Fruit fly (Drosophila melanogaster) whole organism, prepupa: Measurements from ENCODE around the gene SmydA-8.

Source experiments
- Blimp-1 ChIP-seq: fragments of 200-800 bp; sonication (Bioruptor generic); optimal IDR thresholded peaks from 3 replicates; lab custom pipeline; 2017; ENCODE audit warnings: missing biosample characterization, missing genetic modification characterization, mild to moderate bottlenecking, moderate library complexity, missing genetic modification reagents
- CG10631 ChIP-seq: fragments of 200-800 bp; sonication (Bioruptor generic); optimal IDR thresholded peaks from 2 replicates; lab custom pipeline; 2016; ENCODE audit warnings: missing biosample characterization, missing genetic modification characterization
- CG10669 ChIP-seq: fragments of 200-800 bp; sonication (Bioruptor generic); optimal IDR thresholded peaks from 3 replicates; lab custom pipeline; 2018; ENCODE audit warnings: missing biosample characterization, mild to moderate bottlenecking, missing genetic modification characterization, moderate library complexity
- CG11294 ChIP-seq: fragments of 200-800 bp; sonication (Bioruptor generic); IDR thresholded peaks from 2 replicates; pipeline ENCODE4 v1.3.6; 2022; ENCODE audit warnings: missing biosample characterization, missing genetic modification characterization
- CG11902 ChIP-seq: fragments of 200-800 bp; sonication (Bioruptor generic); optimal IDR thresholded peaks from 3 replicates; lab custom pipeline; 2016; ENCODE audit warnings: missing biosample characterization, missing genetic modification characterization
- CG15336 ChIP-seq: fragments of 200-800 bp; sonication (Bioruptor generic); IDR thresholded peaks from 2 replicates; pipeline ENCODE4 v1.3.6; 2022; ENCODE audit warnings: missing biosample characterization, missing genetic modification characterization
- CG16779 ChIP-seq: fragments of 200-800 bp; sonication (Bioruptor generic); optimal IDR thresholded peaks from 3 replicates; lab custom pipeline; 2017; ENCODE audit warnings: missing biosample characterization, mild to moderate bottlenecking, missing genetic modification characterization
- CG3032 ChIP-seq: fragments of 200-800 bp; optimal IDR thresholded peaks from 2 replicates; lab custom pipeline; 2019; ENCODE audit warnings: missing biosample characterization, mild to moderate bottlenecking, missing genetic modification characterization, moderate library complexity
- CG31627 ChIP-seq: fragments of 200-800 bp; sonication (Bioruptor generic); optimal IDR thresholded peaks from 3 replicates; lab custom pipeline; 2016; ENCODE audit warnings: missing biosample characterization, missing genetic modification characterization
- CG32006 ChIP-seq: fragments of 200-800 bp; sonication (Bioruptor generic); optimal IDR thresholded peaks from 3 replicates; lab custom pipeline; 2017; ENCODE audit warnings: missing biosample characterization, mild to moderate bottlenecking, missing genetic modification characterization
- CG34406 ChIP-seq: fragments of 200-800 bp; sonication (Bioruptor generic); optimal IDR thresholded peaks from 3 replicates; lab custom pipeline; 2016; ENCODE audit warnings: missing biosample characterization, missing genetic modification characterization
- CG3919 ChIP-seq: fragments of 200-800 bp; sonication (Bioruptor generic); optimal IDR thresholded peaks from 3 replicates; lab custom pipeline; 2016; ENCODE audit warnings: missing biosample characterization, missing genetic modification characterization
- CG4318 ChIP-seq: fragments of 200-800 bp; sonication (Bioruptor generic); optimal IDR thresholded peaks from 3 replicates; lab custom pipeline; 2017; ENCODE audit warnings: missing biosample characterization, mild to moderate bottlenecking, missing genetic modification characterization
- CG6163 ChIP-seq: fragments of 200-800 bp; sonication (Bioruptor generic); IDR thresholded peaks from 3 replicates; pipeline ENCODE4 v1.3.6; 2022; ENCODE audit warnings: missing biosample characterization, missing genetic modification characterization
- CG6276 ChIP-seq: fragments of 200-800 bp; sonication (Bioruptor generic); optimal IDR thresholded peaks from 2 replicates; lab custom pipeline; 2017; ENCODE audit warnings: missing biosample characterization, mild to moderate bottlenecking, missing genetic modification characterization
- CG6792 ChIP-seq: fragments of 200-800 bp; sonication (Bioruptor generic); optimal IDR thresholded peaks from 3 replicates; lab custom pipeline; 2016; ENCODE audit warnings: missing biosample characterization, missing genetic modification characterization
- CG6808 ChIP-seq: fragments of 200-800 bp; sonication (Bioruptor generic); optimal IDR thresholded peaks from 3 replicates; lab custom pipeline; 2017; ENCODE audit warnings: missing biosample characterization, missing genetic modification characterization, mild to moderate bottlenecking, moderate library complexity, missing genetic modification reagents
- CG6854 ChIP-seq: fragments of 200-800 bp; sonication (Bioruptor generic); optimal IDR thresholded peaks from 2 replicates; lab custom pipeline; 2017; ENCODE audit warnings: missing biosample characterization, mild to moderate bottlenecking, missing genetic modification characterization
- CG7368 ChIP-seq: fragments of 200-800 bp; sonication (Bioruptor generic); optimal IDR thresholded peaks from 3 replicates; lab custom pipeline; 2016; ENCODE audit warnings: missing biosample characterization, missing genetic modification characterization
- CG8119 ChIP-seq: fragments of 200-800 bp; sonication (Bioruptor generic); IDR thresholded peaks from 3 replicates; pipeline ENCODE4 v1.3.6; 2022; ENCODE audit warnings: missing biosample characterization, missing genetic modification characterization
- CG8632 ChIP-seq: fragments of 200-800 bp; sonication (Bioruptor generic); optimal IDR thresholded peaks from 3 replicates; lab custom pipeline; 2016; ENCODE audit warnings: missing biosample characterization, missing genetic modification characterization
- CG9139 ChIP-seq: fragments of 200-800 bp; sonication (Bioruptor generic); optimal IDR thresholded peaks from 3 replicates; lab custom pipeline; 2017; ENCODE audit warnings: missing biosample characterization, mild to moderate bottlenecking, missing genetic modification characterization
- Eip75B ChIP-seq: fragments of 200-800 bp; sonication (Bioruptor generic); optimal IDR thresholded peaks from 3 replicates; lab custom pipeline; 2016; ENCODE audit warnings: missing biosample characterization, missing genetic modification characterization
- Eip78C ChIP-seq: fragments of 200-800 bp; sonication (Bioruptor generic); peaks from one replicate; lab custom pipeline; 2016; ENCODE audit warnings: missing biosample characterization, missing genetic modification characterization
- Ets96B ChIP-seq: fragments of 200-800 bp; optimal IDR thresholded peaks from 2 replicates; lab custom pipeline; 2019; ENCODE audit warnings: missing biosample characterization, mild to moderate bottlenecking, missing genetic modification characterization, moderate library complexity
- Hr38 ChIP-seq: sonication (Bioruptor generic); optimal IDR thresholded peaks from 2 replicates; lab custom pipeline; 2016; ENCODE audit warnings: missing biosample characterization, missing genetic modification characterization
- Hr39 ChIP-seq: fragments of 200-800 bp; sonication (Bioruptor generic); optimal IDR thresholded peaks from 2 replicates; lab custom pipeline; 2016; ENCODE audit warnings: missing biosample characterization, missing genetic modification characterization
- Lpt ChIP-seq: fragments of 200-800 bp; sonication (Bioruptor generic); optimal IDR thresholded peaks from 3 replicates; lab custom pipeline; 2016; ENCODE audit warnings: missing biosample characterization, missing genetic modification characterization
- Met ChIP-seq: fragments of 200-800 bp; sonication (Bioruptor generic); optimal IDR thresholded peaks from 3 replicates; lab custom pipeline; 2016; ENCODE audit warnings: missing biosample characterization, missing genetic modification characterization
- OdsH ChIP-seq: fragments of 200-800 bp; sonication (Bioruptor generic); optimal IDR thresholded peaks from 3 replicates; lab custom pipeline; 2016; ENCODE audit warnings: missing biosample characterization, missing genetic modification characterization
- Sox102F ChIP-seq: fragments of 200-800 bp; sonication (Bioruptor generic); optimal IDR thresholded peaks from 2 replicates; lab custom pipeline; 2016; ENCODE audit warnings: missing biosample characterization, mild to moderate bottlenecking, missing genetic modification characterization
- Sox14 ChIP-seq: fragments of 200-800 bp; sonication (Bioruptor generic); optimal IDR thresholded peaks from 3 replicates; lab custom pipeline; 2016; ENCODE audit warnings: missing biosample characterization, missing genetic modification characterization
- Sox15 ChIP-seq: fragments of 200-800 bp; sonication (Bioruptor generic); optimal IDR thresholded peaks from 3 replicates; lab custom pipeline; 2016; ENCODE audit warnings: missing biosample characterization, missing genetic modification characterization
- achi ChIP-seq: fragments of 200-800 bp; sonication (Bioruptor generic); optimal IDR thresholded peaks from 3 replicates; lab custom pipeline; 2016; ENCODE audit warnings: missing biosample characterization, missing genetic modification characterization
- acj6 ChIP-seq: fragments of 200-800 bp; sonication (Bioruptor generic); optimal IDR thresholded peaks from 3 replicates; lab custom pipeline; 2016; ENCODE audit warnings: missing biosample characterization, missing genetic modification characterization
- cyc ChIP-seq: fragments of 200-800 bp; sonication (Bioruptor generic); optimal IDR thresholded peaks from 3 replicates; lab custom pipeline; 2016; ENCODE audit warnings: missing biosample characterization, missing genetic modification characterization
- eg ChIP-seq: fragments of 200-800 bp; sonication (Bioruptor generic); IDR thresholded peaks from 3 replicates; pipeline ENCODE4 v1.3.6; 2022; ENCODE audit warnings: missing biosample characterization, missing genetic modification characterization
- esn ChIP-seq: fragments of 200-800 bp; sonication (Bioruptor generic); optimal IDR thresholded peaks from 2 replicates; lab custom pipeline; 2016; ENCODE audit warnings: missing biosample characterization, mild to moderate bottlenecking, missing genetic modification characterization, moderate library complexity
- fd59A ChIP-seq: fragments of 200-800 bp; sonication (Bioruptor generic); optimal IDR thresholded peaks from 2 replicates; lab custom pipeline; 2017; ENCODE audit warnings: missing biosample characterization, mild to moderate bottlenecking, missing genetic modification characterization, missing genetic modification reagents
- fd85E ChIP-seq: fragments of 200-800 bp; sonication (Bioruptor generic); optimal IDR thresholded peaks from 3 replicates; lab custom pipeline; 2016; ENCODE audit warnings: missing biosample characterization, missing genetic modification characterization
- fkh ChIP-seq: fragments of 200-800 bp; sonication (Bioruptor generic); optimal IDR thresholded peaks from 3 replicates; lab custom pipeline; 2017; ENCODE audit warnings: missing biosample characterization, mild to moderate bottlenecking, missing genetic modification characterization, moderate library complexity
- lz ChIP-seq: fragments of 200-800 bp; sonication (Bioruptor generic); optimal IDR thresholded peaks from 3 replicates; lab custom pipeline; 2016; ENCODE audit warnings: missing biosample characterization, missing genetic modification characterization
- pdm3 ChIP-seq: fragments of 200-800 bp; sonication (Bioruptor generic); optimal IDR thresholded peaks from 3 replicates; lab custom pipeline; 2016; ENCODE audit warnings: missing biosample characterization, missing genetic modification characterization
- salr ChIP-seq, 2 experiments: fragments of 200-800 bp; sonication (Bioruptor generic); optimal IDR thresholded peaks; 3 replicates each; lab custom pipeline; 2016 to 2018; ENCODE audit warnings: missing biosample characterization in 2 of 2, missing genetic modification characterization in 2 of 2, mild to moderate bottlenecking in 1 of 2
- spab ChIP-seq: fragments of 200-800 bp; sonication (Bioruptor generic); optimal IDR thresholded peaks from 2 replicates; lab custom pipeline; 2017; ENCODE audit warnings: missing biosample characterization, mild to moderate bottlenecking, missing genetic modification characterization, missing genetic modification reagents
- ss ChIP-seq, 2 experiments: fragments of 200-800 bp; sonication (Bioruptor generic); optimal IDR thresholded peaks; 2 replicates in 1 of 2; 3 replicates in 1 of 2; lab custom pipeline; 2017 to 2018; ENCODE audit warnings: mild to moderate bottlenecking in 2 of 2, missing biosample characterization in 2 of 2, missing genetic modification characterization in 2 of 2, moderate library complexity in 1 of 2
- svp ChIP-seq: fragments of 200-800 bp; sonication (Bioruptor generic); peaks from one replicate; lab custom pipeline; 2016; ENCODE audit warnings: missing biosample characterization, missing genetic modification characterization
- topi ChIP-seq: fragments of 200-800 bp; sonication (Bioruptor generic); optimal IDR thresholded peaks from 3 replicates; lab custom pipeline; 2016; ENCODE audit warnings: missing biosample characterization, missing genetic modification characterization

The SmydA-8 gene

DNA sequence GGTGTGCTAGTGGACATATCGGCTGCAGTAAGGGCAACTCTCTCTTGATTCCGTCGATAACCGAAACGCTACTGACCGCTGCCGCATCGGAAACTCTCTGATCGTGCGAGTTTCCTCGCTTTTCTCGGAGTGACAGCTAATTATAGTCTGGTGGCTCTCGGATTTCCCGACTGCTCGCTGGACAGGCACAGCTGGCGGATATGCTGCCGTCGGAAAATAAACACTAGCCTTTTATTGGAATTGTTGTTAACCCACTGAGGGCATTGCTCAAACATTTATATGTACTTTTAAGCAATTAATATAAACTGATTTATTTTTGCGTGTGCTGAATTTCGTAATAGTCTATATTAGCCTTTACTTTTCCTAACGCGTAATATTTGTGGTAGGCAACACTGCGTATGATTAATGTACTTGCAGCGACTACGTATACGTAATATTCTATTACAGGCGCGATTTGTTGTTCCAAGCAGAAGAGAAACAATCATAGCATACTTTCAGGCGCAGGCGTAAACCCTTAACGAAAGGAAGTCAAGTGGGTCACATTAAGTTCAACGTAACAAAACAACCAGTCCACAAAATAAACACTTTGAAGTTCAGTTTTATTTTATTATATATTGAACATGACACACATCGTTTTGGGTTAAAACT, at the start of gene SmydA-8:
Gene SmydA-8 (minus strand): TSS at position 51 of the 648 bp plus-strand sequence.
- peak; percentile 55 for TF ChIP-seq Eip78C (GFP tag; lab: Kevin White, UChicago)
- no peak for TF ChIP-seq Lpt (GFP tag; lab: Kevin White, UChicago)
- no peak for TF ChIP-seq CG8119 (GFP tag; lab: Robert Waterston, UW)
- peak; percentile 31 for TF ChIP-seq Eip75B (GFP tag; lab: Kevin White, UChicago)
- TF ChIP-seq CG11294, result no peak
- no peak for TF ChIP-seq achi
- TF ChIP-seq CG6792 (GFP tag; lab: Kevin White, UChicago), result no peak
- no peak for TF ChIP-seq CG6808 (GFP tag; lab: Kevin White, UChicago)
- TF ChIP-seq eg (GFP tag; lab: Robert Waterston, UW), result no peak
- no peak for TF ChIP-seq Ets96B (tag; lab: Kevin White, UChicago)
- no peak for TF ChIP-seq fd85E (GFP tag; lab: Kevin White, UChicago)
- peak; percentile 80 for TF ChIP-seq svp (GFP tag; lab: Kevin White, UChicago)
- no peak for TF ChIP-seq Hr39 (GFP tag; lab: Kevin White, UChicago)
- TF ChIP-seq, all 60 proteins: peak for 3

DNA sequence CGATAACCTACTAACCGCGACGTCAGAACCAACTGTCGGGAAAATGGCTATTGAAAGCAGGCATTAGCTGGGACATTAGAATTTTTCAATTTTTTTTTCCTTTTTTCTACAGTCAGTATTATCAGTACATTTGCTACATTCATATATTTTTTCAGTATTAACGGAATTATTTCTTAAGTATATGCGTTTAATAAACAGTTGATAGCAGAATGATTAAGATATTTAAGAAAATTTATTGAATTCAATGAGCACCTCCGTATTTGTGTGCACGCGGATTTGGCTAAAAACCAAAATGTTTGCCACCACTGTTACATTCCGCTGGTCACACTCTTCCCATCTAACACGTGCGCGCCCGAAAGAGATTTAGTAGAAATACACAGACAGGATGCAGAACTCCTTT, 48.9 kb upstream of the SmydA-8 start, which contains the start of the genes temp and CG3071:
Gene temp (minus strand): TSS at position 5 of the 400 bp plus-strand sequence.
Gene CG3071 (plus strand): TSS at position 327 of the 400 bp plus-strand sequence.
- TF ChIP-seq topi, result peak; percentile 57
- TF ChIP-seq CG4318 (GFP tag; lab: Kevin White, UChicago), result no peak
- TF ChIP-seq CG3919 (GFP tag; lab: Kevin White, UChicago), result peak; percentile 38
- peak; percentile 39 for TF ChIP-seq Sox15
- TF ChIP-seq fd59A, result peak; percentile 8
- no peak for TF ChIP-seq Sox102F
- peak; percentile 95 for TF ChIP-seq svp (GFP tag; lab: Kevin White, UChicago)
- TF ChIP-seq Sox14 (GFP tag; lab: Kevin White, UChicago), result peak; percentile 72
- peak; percentile 33 for TF ChIP-seq achi
- TF ChIP-seq CG6854 (GFP tag; lab: Kevin White, UChicago), result no peak
- peak; percentile 32 for TF ChIP-seq CG10669 (GFP tag; lab: Kevin White, UChicago)
- TF ChIP-seq fd85E (GFP tag; lab: Kevin White, UChicago), result no peak
- TF ChIP-seq CG31627 (GFP tag; lab: Kevin White, UChicago), result peak; percentile 67
- TF ChIP-seq Blimp-1, result no peak
- TF ChIP-seq cyc (GFP tag; lab: Kevin White, UChicago), result peak; percentile 62
- TF ChIP-seq pdm3 (GFP tag; lab: Kevin White, UChicago), result peak; percentile 65
- peak; percentile 65 for TF ChIP-seq CG10631
- peak; percentile 62 for TF ChIP-seq CG3032
- peak; percentile 73 for TF ChIP-seq lz (GFP tag; lab: Kevin White, UChicago)
- peak; percentile 27; the same call in 1 of the 2 replicates for TF ChIP-seq CG15336 (GFP tag; lab: Robert Waterston, UW)
- TF ChIP-seq esn (GFP tag; lab: Kevin White, UChicago), result peak; percentile 72
- peak; percentile 62 for TF ChIP-seq OdsH
- peak; percentile 62 for TF ChIP-seq CG32006 (GFP tag; lab: Kevin White, UChicago)
- TF ChIP-seq CG11902 (GFP tag; lab: Kevin White, UChicago), result peak; percentile 17
- no peak for TF ChIP-seq CG7368
- peak; percentile 54 for TF ChIP-seq CG34406 (GFP tag; lab: Kevin White, UChicago)
- TF ChIP-seq CG9139 (GFP tag; lab: Kevin White, UChicago), result no peak
- no peak for TF ChIP-seq CG8119 (GFP tag; lab: Robert Waterston, UW)
- no peak for TF ChIP-seq CG16779 (tag; lab: Kevin White, UChicago)
- peak; percentile 69 for TF ChIP-seq Hr39 (GFP tag; lab: Kevin White, UChicago)
- peak; percentile 21 for TF ChIP-seq CG8632 (GFP tag; lab: Kevin White, UChicago)
- TF ChIP-seq Hr38 (GFP tag; lab: Kevin White, UChicago), result no peak
- peak; percentile 54 for TF ChIP-seq CG6792 (GFP tag; lab: Kevin White, UChicago)
- peak; percentile 61 for TF ChIP-seq Eip75B (GFP tag; lab: Kevin White, UChicago)
- no peak for TF ChIP-seq CG6276 (GFP tag; lab: Kevin White, UChicago)
- TF ChIP-seq Ets96B (tag; lab: Kevin White, UChicago), result peak; percentile 47
- peak; percentile 62 for TF ChIP-seq Met (GFP tag; lab: Kevin White, UChicago)
- no peak for TF ChIP-seq spab (GFP tag; lab: Kevin White, UChicago)
- TF ChIP-seq CG6163 (GFP tag; lab: Robert Waterston, UW), result no peak
- no peak for TF ChIP-seq salr (GFP tag; optimal IDR thresholded peaks at IDR 0.05; lab: Kevin White, UChicago)
- peak; percentile 65 for TF ChIP-seq acj6 (GFP tag; lab: Kevin White, UChicago)
- peak; percentile 16 to 52 for TF ChIP-seq ss (GFP tag; optimal IDR thresholded peaks at IDR 0.05; lab: Kevin White, UChicago)
- no peak; the same call in 1 of the 2 replicates for TF ChIP-seq CG11294
- no peak for TF ChIP-seq fkh (GFP tag; lab: Kevin White, UChicago)
